Fruit fly (Drosophila melanogaster) whole organism, embryonic: ENCODE results near the gene Fbw5.
A peak's percentile ranks its signal among the peaks of the same experiment; 100 is the strongest.

Source experiments
- Adf1 ChIP-seq: fragments of 200-800 bp; sonication (Bioruptor generic); IDR thresholded peaks from 2 replicates; pipeline ENCODE4 v1.3.6; 2022; ENCODE audit warnings: missing biosample characterization, missing genetic modification characterization
- BEAF-32 ChIP-seq: fragments of 200-800 bp; sonication (Bioruptor generic); optimal IDR thresholded peaks from 3 replicates; lab custom pipeline; 2017; ENCODE audit warnings: missing biosample characterization, missing genetic modification characterization, mild to moderate bottlenecking, moderate library complexity, missing genetic modification reagents
- BtbVII ChIP-seq: fragments of 200-800 bp; sonication (Bioruptor generic); optimal IDR thresholded peaks from 3 replicates; lab custom pipeline; 2017; ENCODE audit warnings: missing biosample characterization, mild to moderate bottlenecking, missing genetic modification characterization
- CG10462 ChIP-seq: fragments of 200-800 bp; sonication (Bioruptor generic); optimal IDR thresholded peaks from 2 replicates; lab custom pipeline; 2016; ENCODE audit warnings: missing biosample characterization, missing genetic modification characterization
- CG11093 ChIP-seq: fragments of 200-800 bp; sonication (Bioruptor generic); IDR thresholded peaks from 3 replicates; pipeline ENCODE4 v1.3.6; 2022; ENCODE audit warnings: missing biosample characterization, missing genetic modification characterization
- CG11456 ChIP-seq: fragments of 200-800 bp; sonication (Bioruptor generic); IDR thresholded peaks from 3 replicates; pipeline ENCODE4 v1.3.6; 2022; ENCODE audit warnings: missing biosample characterization, missing genetic modification characterization
- CG12104 ChIP-seq: fragments of 200-800 bp; sonication (Bioruptor generic); optimal IDR thresholded peaks from 3 replicates; lab custom pipeline; 2016; ENCODE audit warnings: missing biosample characterization, missing genetic modification characterization
- CG12769 ChIP-seq: fragments of 200-800 bp; sonication (Bioruptor generic); optimal IDR thresholded peaks from 2 replicates; lab custom pipeline; 2019; ENCODE audit warnings: missing biosample characterization, mild to moderate bottlenecking, missing genetic modification characterization, moderate library complexity
- CG1603 ChIP-seq: fragments of 200-800 bp; sonication (Bioruptor generic); optimal IDR thresholded peaks from 2 replicates; lab custom pipeline; 2019; ENCODE audit warnings: missing biosample characterization, mild to moderate bottlenecking, missing genetic modification characterization, moderate library complexity
- CG16863 ChIP-seq: fragments of 200-800 bp; sonication (Bioruptor generic); optimal IDR thresholded peaks from 3 replicates; lab custom pipeline; 2016; ENCODE audit warnings: missing biosample characterization, missing genetic modification characterization
- CG17612 ChIP-seq: fragments of 200-800 bp; sonication (Bioruptor generic); IDR thresholded peaks from 2 replicates; pipeline ENCODE4 v1.3.6; 2022; ENCODE audit warnings: missing biosample characterization, missing genetic modification characterization
- CG2199 ChIP-seq: fragments of 200-800 bp; sonication (Bioruptor generic); IDR thresholded peaks from 3 replicates; pipeline ENCODE4 v1.3.6; 2022; ENCODE audit warnings: missing biosample characterization, missing genetic modification characterization
- CG2889 ChIP-seq: fragments of 200-800 bp; sonication (Bioruptor generic); IDR thresholded peaks from 3 replicates; pipeline ENCODE4 v1.3.6; 2022; ENCODE audit warnings: missing biosample characterization, missing genetic modification characterization
- CG34422 ChIP-seq: fragments of 200-800 bp; sonication (Bioruptor generic); IDR thresholded peaks from 3 replicates; pipeline ENCODE4 v1.3.6; 2022; ENCODE audit warnings: missing biosample characterization, missing genetic modification characterization
- CG42726 ChIP-seq: fragments of 200-800 bp; sonication (Bioruptor generic); IDR thresholded peaks from 2 replicates; pipeline ENCODE4 v1.3.6; 2022; ENCODE audit warnings: missing biosample characterization, missing genetic modification characterization; ENCODE audit not compliant: partially characterized antibody
- CG4328 ChIP-seq: fragments of 200-800 bp; sonication (Bioruptor generic); optimal IDR thresholded peaks from 3 replicates; lab custom pipeline; 2017; ENCODE audit warnings: missing biosample characterization, missing genetic modification reagents, missing genetic modification characterization
- CG4360 ChIP-seq: fragments of 200-800 bp; sonication (Bioruptor generic); IDR thresholded peaks from 2 replicates; pipeline ENCODE4 v1.3.6; 2022; ENCODE audit warnings: missing biosample characterization, missing genetic modification characterization
- CG8478 ChIP-seq: fragments of >200 bp; optimal IDR thresholded peaks from 2 replicates; lab custom pipeline; 2018
- Camta ChIP-seq: fragments of 200-800 bp; sonication (Bioruptor generic); optimal IDR thresholded peaks from 2 replicates; lab custom pipeline; 2016; ENCODE audit warnings: missing biosample characterization, missing genetic modification characterization
- CrebB ChIP-seq: fragments of 200-800 bp; sonication (Bioruptor generic); optimal IDR thresholded peaks from 3 replicates; lab custom pipeline; 2018; ENCODE audit warnings: missing biosample characterization, mild to moderate bottlenecking, missing genetic modification characterization
- Gsc ChIP-seq: fragments of 200-800 bp; sonication (Bioruptor generic); IDR thresholded peaks from 2 replicates; pipeline ENCODE4 v1.3.6; 2022; ENCODE audit warnings: missing biosample characterization, missing genetic modification characterization
- HHEX ChIP-seq: fragments of 200-800 bp; sonication (Bioruptor generic); optimal IDR thresholded peaks from 3 replicates; lab custom pipeline; 2017; ENCODE audit warnings: missing biosample characterization, mild to moderate bottlenecking, missing genetic modification characterization, missing genetic modification reagents
- Hey ChIP-seq: fragments of 200-800 bp; sonication (Bioruptor generic); optimal IDR thresholded peaks from 3 replicates; lab custom pipeline; 2018; ENCODE audit warnings: missing biosample characterization, mild to moderate bottlenecking, missing genetic modification characterization
- Lim3 ChIP-seq: fragments of 200-800 bp; sonication (Bioruptor generic); IDR thresholded peaks from 2 replicates; pipeline ENCODE4 v1.3.6; 2022; ENCODE audit warnings: missing biosample characterization, missing genetic modification characterization
- MESR4 ChIP-seq: fragments of 200-800 bp; sonication (Bioruptor generic); optimal IDR thresholded peaks from 2 replicates; lab custom pipeline; 2018; ENCODE audit warnings: missing biosample characterization, mild to moderate bottlenecking, missing genetic modification characterization, moderate library complexity
- NFAT ChIP-seq: fragments of 200-800 bp; sonication (Bioruptor generic); IDR thresholded peaks from 2 replicates; pipeline ENCODE4 v1.3.6; 2022; ENCODE audit warnings: missing biosample characterization, missing genetic modification characterization
- abd-A ChIP-seq: fragments of 200-800 bp; sonication (Bioruptor generic); optimal IDR thresholded peaks from 3 replicates; lab custom pipeline; 2019; ENCODE audit warnings: missing biosample characterization, mild to moderate bottlenecking, missing genetic modification characterization, moderate library complexity
- ap ChIP-seq: fragments of 200-800 bp; sonication (Bioruptor generic); IDR thresholded peaks from 2 replicates; pipeline ENCODE4 v1.3.6; 2022; ENCODE audit warnings: missing biosample characterization, missing genetic modification characterization
- caup ChIP-seq: fragments of 200-800 bp; sonication (Bioruptor generic); optimal IDR thresholded peaks from 3 replicates; lab custom pipeline; 2017; ENCODE audit warnings: missing biosample characterization, mild to moderate bottlenecking, missing genetic modification characterization, moderate library complexity; ENCODE audit not compliant: severe bottlenecking
- cg ChIP-seq: fragments of 200-800 bp; sonication (Bioruptor generic); optimal IDR thresholded peaks from 3 replicates; lab custom pipeline; 2019; ENCODE audit warnings: missing biosample characterization, mild to moderate bottlenecking, missing genetic modification characterization, moderate library complexity
- crol ChIP-seq: fragments of 200-800 bp; sonication (Bioruptor generic); IDR thresholded peaks from 2 replicates; pipeline ENCODE4 v1.3.6; 2022; ENCODE audit warnings: missing biosample characterization, missing genetic modification characterization
- da ChIP-seq: fragments of 200-800 bp; sonication (Bioruptor generic); optimal IDR thresholded peaks from 2 replicates; lab custom pipeline; 2016; ENCODE audit warnings: missing biosample characterization, missing genetic modification characterization
- ewg ChIP-seq: fragments of 200-800 bp; sonication (Bioruptor generic); optimal IDR thresholded peaks from 3 replicates; lab custom pipeline; 2017; ENCODE audit warnings: mild to moderate bottlenecking, missing biosample characterization, missing genetic modification reagents, missing genetic modification characterization
- eyg ChIP-seq: fragments of 200-800 bp; sonication (Bioruptor generic); optimal IDR thresholded peaks from 3 replicates; lab custom pipeline; 2016; ENCODE audit warnings: missing biosample characterization, missing genetic modification characterization
- fd64A ChIP-seq: fragments of 200-800 bp; sonication (Bioruptor generic); optimal IDR thresholded peaks from 3 replicates; lab custom pipeline; 2018; ENCODE audit warnings: missing biosample characterization, mild to moderate bottlenecking, missing genetic modification characterization
- gce ChIP-seq: fragments of 200-800 bp; sonication (Bioruptor generic); IDR thresholded peaks from 3 replicates; pipeline ENCODE4 v1.3.6; 2022; ENCODE audit warnings: missing biosample characterization, missing genetic modification characterization
- hth ChIP-seq: fragments of >200 bp; optimal IDR thresholded peaks from 2 replicates; lab custom pipeline; 2017; ENCODE audit warnings: inconsistent platforms
- ken ChIP-seq: fragments of 200-800 bp; sonication (Bioruptor generic); IDR thresholded peaks from 3 replicates; pipeline ENCODE4 v1.3.6; 2022; ENCODE audit warnings: missing biosample characterization, missing genetic modification characterization
- klu ChIP-seq: fragments of 200-800 bp; sonication (Bioruptor generic); IDR thresholded peaks from 2 replicates; pipeline ENCODE4 v1.3.6; 2022; ENCODE audit warnings: missing biosample characterization, missing genetic modification characterization
- lilli ChIP-seq: fragments of 200-800 bp; sonication (Bioruptor generic); optimal IDR thresholded peaks from 3 replicates; lab custom pipeline; 2016; ENCODE audit warnings: missing biosample characterization, missing genetic modification characterization
- otp ChIP-seq: fragments of 200-800 bp; sonication (Bioruptor generic); IDR thresholded peaks from 3 replicates; pipeline ENCODE4, ENCODE4 v1.3.6; 2022; ENCODE audit warnings: missing biosample characterization, missing genetic modification characterization
- pnt ChIP-seq: fragments of 200-800 bp; sonication (Bioruptor generic); optimal IDR thresholded peaks from 3 replicates; lab custom pipeline; 2016; ENCODE audit warnings: missing biosample characterization, missing genetic modification characterization
- pros ChIP-seq: fragments of 200-800 bp; sonication (Bioruptor generic); optimal IDR thresholded peaks from 3 replicates; lab custom pipeline; 2019; ENCODE audit warnings: missing biosample characterization, mild to moderate bottlenecking, missing genetic modification characterization, moderate library complexity
- sens ChIP-seq: fragments of 200-800 bp; sonication (Bioruptor generic); peaks from one replicate; lab custom pipeline; 2016; ENCODE audit warnings: missing biosample characterization, missing genetic modification characterization
- sima ChIP-seq: fragments of 200-800 bp; sonication (Bioruptor generic); optimal IDR thresholded peaks from 2 replicates; lab custom pipeline; 2016; ENCODE audit warnings: missing biosample characterization, missing genetic modification characterization
- slou ChIP-seq: fragments of 200-800 bp; sonication (Bioruptor generic); optimal IDR thresholded peaks from 3 replicates; lab custom pipeline; 2016; ENCODE audit warnings: missing biosample characterization, missing genetic modification characterization
- stc ChIP-seq: fragments of 200-800 bp; sonication (Bioruptor generic); IDR thresholded peaks from 2 replicates; pipeline ENCODE4 v1.3.6; 2022; ENCODE audit warnings: missing biosample characterization, missing genetic modification characterization
- tgo ChIP-seq: fragments of 200-800 bp; sonication (Bioruptor generic); IDR thresholded peaks from 3 replicates; pipeline ENCODE4 v1.3.6; 2022; ENCODE audit warnings: missing biosample characterization, missing genetic modification characterization
- tup ChIP-seq: fragments of 200-800 bp; sonication (Bioruptor generic); optimal IDR thresholded peaks from 2 replicates; lab custom pipeline; 2016; ENCODE audit warnings: missing biosample characterization, mild to moderate bottlenecking, missing genetic modification characterization, moderate library complexity
- twi ChIP-seq: fragments of 200-800 bp; optimal IDR thresholded peaks from 2 replicates; lab custom pipeline; 2019; ENCODE audit warnings: missing biosample characterization, mild to moderate bottlenecking, missing genetic modification characterization, moderate library complexity
- wdn ChIP-seq: fragments of 200-800 bp; sonication (Bioruptor generic); IDR thresholded peaks from 2 replicates; pipeline ENCODE4 v1.3.6; 2022; ENCODE audit warnings: missing biosample characterization, missing genetic modification characterization
- wor ChIP-seq: fragments of 200-800 bp; sonication (Bioruptor generic); IDR thresholded peaks from 2 replicates; pipeline ENCODE4 v1.3.6; 2022; ENCODE audit warnings: missing biosample characterization, missing genetic modification characterization
- z ChIP-seq: fragments of 200-800 bp; sonication (Bioruptor generic); IDR thresholded peaks from 3 replicates; pipeline ENCODE4 v1.3.6; 2022; ENCODE audit warnings: missing biosample characterization, missing genetic modification characterization

The Fbw5 gene

DNA sequence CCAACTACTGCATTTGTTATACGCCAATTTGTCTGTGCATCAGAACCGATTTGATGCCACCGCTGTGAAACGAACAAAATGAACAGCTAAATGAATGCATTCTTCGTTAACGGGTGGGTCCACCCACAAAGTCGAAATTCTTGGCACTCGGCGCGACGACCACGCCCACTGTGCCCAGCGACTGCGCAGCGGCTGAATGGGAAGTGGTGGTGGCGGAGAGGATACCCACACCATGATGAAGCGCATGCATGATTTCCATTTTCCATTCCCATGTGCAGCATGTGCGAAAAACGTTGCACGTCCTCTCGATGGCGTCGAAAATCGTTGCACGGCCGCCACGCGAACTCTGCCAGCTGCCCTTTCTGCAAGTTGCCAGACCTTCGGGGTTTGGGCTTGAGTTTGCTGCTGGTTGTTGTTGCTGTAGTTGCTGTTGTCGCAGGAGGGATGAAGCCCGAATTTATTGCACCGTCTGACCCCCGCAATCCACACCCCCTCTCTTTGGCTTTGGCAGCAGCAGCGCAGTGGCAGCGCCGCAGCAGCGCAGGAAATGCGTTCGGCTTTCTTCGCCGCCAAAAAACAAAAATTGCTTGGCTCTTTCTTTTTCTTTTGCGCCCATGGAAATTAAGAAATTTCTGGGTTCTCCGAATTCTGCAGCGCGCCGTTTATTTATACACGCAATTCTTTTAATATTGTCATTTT lies 15.5 kb upstream of the Fbw5 start (continued):
- TF ChIP-seq pros (GFP tag; lab: Kevin White, UChicago) (peak; percentile 86), fd64A (GFP tag; lab: Kevin White, UChicago) (no peak), twi (tag; lab: Kevin White, UChicago) (peak; percentile 38), CG42726 (peak; percentile 100), CG11093 (GFP tag; lab: Robert Waterston, UW) (no peak), wor (no peak), MESR4 (GFP tag; lab: Kevin White, UChicago) (no peak), sima (GFP tag; lab: Kevin White, UChicago) (no peak), CG17612 (GFP tag; lab: Robert Waterston, UW) (no peak), CG2199 (GFP tag; lab: Robert Waterston, UW) (peak; percentile 70; the same call in 1 of the 3 replicates), CG4360 (GFP tag; lab: Robert Waterston, UW) (peak; percentile 50; the same call in 1 of the 2 replicates), tup (GFP tag; lab: Kevin White, UChicago) (no peak), lilli (GFP tag; lab: Kevin White, UChicago) (no peak), pnt (GFP tag; lab: Kevin White, UChicago) (no peak), wdn (GFP tag; lab: Robert Waterston, UW) (no peak), ap (GFP tag; lab: Robert Waterston, UW) (no peak), ewg (GFP tag; lab: Kevin White, UChicago) (peak; percentile 72), CG10462 (GFP tag; lab: Kevin White, UChicago) (no peak), Hey (tag; lab: Kevin White, UChicago) (peak; percentile 8), Gsc (GFP tag; lab: Robert Waterston, UW) (no peak), eyg (GFP tag; lab: Kevin White, UChicago) (no peak), Adf1 (GFP tag; lab: Robert Waterston, UW) (peak; percentile 53; the same call in 1 of the 2 replicates), klu (GFP tag; lab: Robert Waterston, UW) (no peak), CG16863 (GFP tag; lab: Kevin White, UChicago) (no peak), abd-A (tag; lab: Kevin White, UChicago) (peak; percentile 28), NFAT (GFP tag; lab: Robert Waterston, UW) (no peak), da (GFP tag; lab: Kevin White, UChicago) (peak; percentile 5), CG8478 (lab: Kevin White, UChicago) (peak; percentile 21), gce (GFP tag; lab: Robert Waterston, UW) (0 out of 3 replicates have a peak, but pooled peaks have one; percentile 7), cg (GFP tag; lab: Kevin White, UChicago) (peak; percentile 27), crol (GFP tag; lab: Robert Waterston, UW) (peak; percentile 45; the same call in 1 of the 2 replicates), CG4328 (no peak), sens (peak; percentile 3), CG11456 (no peak), z (peak; percentile 56; the same call in 1 of the 3 replicates), stc (GFP tag; lab: Robert Waterston, UW) (peak; percentile 20; the same call in 1 of the 2 replicates), CG34422 (GFP tag; lab: Robert Waterston, UW) (0 out of 3 replicates have a peak, but pooled peaks have one; percentile 25), BEAF-32 (GFP tag; lab: Kevin White, UChicago) (no peak)

DNA sequence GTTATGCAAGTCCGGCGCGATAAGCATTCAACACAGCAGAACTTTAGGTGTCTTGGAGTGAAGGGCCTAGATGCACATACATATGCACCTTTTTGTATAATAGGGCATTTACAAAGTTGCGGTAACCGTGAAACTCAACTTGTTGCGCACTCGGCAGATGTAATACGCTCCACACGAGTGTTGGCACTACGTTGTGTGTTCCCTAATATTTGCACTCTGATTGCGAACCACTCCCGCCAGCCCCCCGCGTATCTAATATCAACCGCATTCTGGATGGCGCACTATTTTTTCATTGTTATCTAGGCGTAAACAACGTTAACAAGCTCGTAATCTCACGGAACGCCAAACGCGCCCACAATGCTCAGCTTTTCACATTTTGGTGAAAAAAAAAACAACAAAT lies 14.6 kb upstream of the Fbw5 start:
- no peak for TF ChIP-seq Lim3 (GFP tag; lab: Robert Waterston, UW)
- TF ChIP-seq otp (GFP tag; lab: Robert Waterston, UW), result no peak
- TF ChIP-seq Camta, result no peak
- TF ChIP-seq CG2889 (GFP tag; lab: Robert Waterston, UW), result no peak
- no peak for TF ChIP-seq slou (GFP tag; lab: Kevin White, UChicago)
- no peak for TF ChIP-seq tgo
- peak; percentile 28 for TF ChIP-seq HHEX
- TF ChIP-seq BtbVII (GFP tag; lab: Kevin White, UChicago), result no peak
- TF ChIP-seq hth (lab: Kevin White, UChicago), result no peak
- TF ChIP-seq CG12104 (GFP tag; lab: Kevin White, UChicago), result no peak
- peak; percentile 59 for TF ChIP-seq CG12769 (tag; lab: Kevin White, UChicago)
- no peak for TF ChIP-seq CrebB (tag; lab: Kevin White, UChicago)
- peak; percentile 41 for TF ChIP-seq caup (GFP tag; lab: Kevin White, UChicago)
- no peak for TF ChIP-seq CG1603 (tag; lab: Kevin White, UChicago)
- TF ChIP-seq ken, result no peak
